Worm (Caenorhabditis elegans) whole organism, L1 larva: Measurements from ENCODE around the gene ZK512.8.

Experiments used
- C16A3.4 ChIP-seq: fragments of 150-350 bp; optimal IDR thresholded peaks from 2 replicates; lab custom pipeline; 2014; ENCODE audit warnings: missing biosample characterization, missing genetic modification characterization
- aly-2 ChIP-seq: fragments of 150-350 bp; optimal IDR thresholded peaks from 2 replicates; lab custom pipeline; 2014; ENCODE audit warnings: missing biosample characterization, missing genetic modification characterization
- ceh-63 ChIP-seq: fragments of 200-800 bp; sonication (Bioruptor generic); optimal IDR thresholded peaks from 2 replicates; lab custom pipeline; 2018; ENCODE audit warnings: mild to moderate bottlenecking, missing genetic modification characterization, missing compliant biosample characterization
- ceh-82 ChIP-seq, 3 experiments: fragments of 150-350 bp in 1 of 3; sonication (generic microtip) in 2 of 3; optimal IDR thresholded peaks; 2 replicates each; lab custom pipeline; 2014 to 2017; ENCODE audit warnings: missing biosample characterization in 3 of 3, missing genetic modification characterization in 3 of 3
- lin-35 ChIP-seq, 2 experiments: fragments of 150-350 bp; optimal IDR thresholded peaks; 2 replicates each; lab custom pipeline; 2014; ENCODE audit warnings: missing biosample characterization in 2 of 2, missing genetic modification characterization in 2 of 2, missing genetic modification reagents in 2 of 2
- mdl-1 ChIP-seq, 2 experiments: fragments of 150-350 bp; optimal IDR thresholded peaks; 2 replicates each; lab custom pipeline; 2014 to 2017; ENCODE audit warnings: missing biosample characterization in 2 of 2, missing genetic modification characterization in 2 of 2, inconsistent platforms in 1 of 2
- nhr-12 ChIP-seq: sonication (generic microtip); optimal IDR thresholded peaks from 2 replicates; lab custom pipeline; 2017; ENCODE audit warnings: missing biosample characterization, missing genetic modification characterization
- nhr-237 ChIP-seq: fragments of 150-350 bp; optimal IDR thresholded peaks from 2 replicates; lab custom pipeline; 2014; ENCODE audit warnings: missing biosample characterization, missing genetic modification characterization
- rnt-1 ChIP-seq: sonication (generic microtip); optimal IDR thresholded peaks from 2 replicates; lab custom pipeline; 2016; ENCODE audit warnings: mild to moderate bottlenecking, missing genetic modification characterization, moderate library complexity, missing compliant biosample characterization

ce11 chrIII:9118921-9119606 is 26.8 kb upstream of the ZK512.8 start, which contains the start of gene ced-11:
- no peak for TF ChIP-seq ceh-63 (GFP tag; lab: Kevin White, UChicago)
- TF ChIP-seq rnt-1 (tag; lab: Kevin White, UChicago): no peak
- peak in 1 of 2 experiments; percentile 20 for TF ChIP-seq lin-35 (GFP tag; optimal IDR thresholded peaks at IDR 0.05; lab: Kevin White, UChicago)
- no peak for TF ChIP-seq ceh-82 (tag; optimal IDR thresholded peaks at IDR 0.05; lab: Kevin White, UChicago)
- TF ChIP-seq C16A3.4 (tag; lab: Kevin White, UChicago): no peak
- TF ChIP-seq nhr-12 (tag; lab: Kevin White, UChicago): no peak
- TF ChIP-seq nhr-237 (tag; lab: Kevin White, UChicago): no peak
- no peak for TF ChIP-seq mdl-1 (tag; optimal IDR thresholded peaks at IDR 0.05; lab: Kevin White, UChicago)
- no peak for TF ChIP-seq aly-2 (tag; lab: Kevin White, UChicago)
